Worm (Caenorhabditis elegans): ENCODE results near the gene madf-9.

Gene madf-9

DNA sequence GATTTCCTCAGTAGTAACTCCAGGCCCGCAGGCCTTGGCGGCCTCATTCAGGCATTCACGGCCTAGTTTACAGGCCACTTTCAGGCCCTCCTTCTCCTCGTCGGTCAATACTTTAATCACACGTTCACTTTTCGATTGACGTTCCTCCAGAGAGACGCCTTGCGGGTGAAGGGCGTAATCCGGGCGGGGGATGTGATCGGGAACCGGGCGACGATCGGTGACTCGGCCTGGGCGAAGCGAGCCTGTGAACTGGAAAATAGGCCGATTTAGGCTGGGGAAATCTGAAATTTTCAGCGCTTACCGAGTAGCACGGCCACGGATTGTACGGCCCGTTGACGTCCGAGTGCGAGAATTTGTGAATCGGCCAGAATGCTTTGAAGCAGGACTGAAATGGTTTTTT, 49.4 kb downstream of the madf-9 start:
- TF ChIP-seq lin-13 (tag; optimal IDR thresholded peaks at IDR 0.05): no peak
- no peak for TF ChIP-seq lin-32 (GFP tag; optimal IDR thresholded peaks at IDR 0.05)
- TF ChIP-seq ceh-43 (GFP tag; optimal IDR thresholded peaks at IDR 0.05): no peak
- no peak for TF ChIP-seq elt-3 (tag; optimal IDR thresholded peaks at IDR 0.05)
- TF ChIP-seq drap-1 (GFP tag; optimal IDR thresholded peaks at IDR 0.05): no peak
- no peak for TF ChIP-seq blmp-1 (tag; optimal IDR thresholded peaks at IDR 0.05)
- TF ChIP-seq hlh-1 (tag; optimal IDR thresholded peaks at IDR 0.05): no peak
- no peak for TF ChIP-seq elt-1 (tag; optimal IDR thresholded peaks at IDR 0.05; ENCODE audit: borderline replicate concordance, insufficient read depth)
- TF ChIP-seq ham-2 (GFP tag; optimal IDR thresholded peaks at IDR 0.05): no peak
- TF ChIP-seq ceh-39 (tag; optimal IDR thresholded peaks at IDR 0.05): no peak
- TF ChIP-seq mls-2 (tag; optimal IDR thresholded peaks at IDR 0.05): no peak
- no peak for TF ChIP-seq pha-4 (tag; optimal IDR thresholded peaks at IDR 0.05)
- no peak for TF ChIP-seq mab-5 (tag; optimal IDR thresholded peaks at IDR 0.05)
- no peak for TF ChIP-seq lsy-2 (tag; optimal IDR thresholded peaks at IDR 0.05)
- TF ChIP-seq M03D4.4 (tag; optimal IDR thresholded peaks at IDR 0.05): no peak
- TF ChIP-seq nhr-2 (tag; optimal IDR thresholded peaks at IDR 0.05): no peak
- no peak for TF ChIP-seq mep-1 (tag; optimal IDR thresholded peaks at IDR 0.05)

DNA sequence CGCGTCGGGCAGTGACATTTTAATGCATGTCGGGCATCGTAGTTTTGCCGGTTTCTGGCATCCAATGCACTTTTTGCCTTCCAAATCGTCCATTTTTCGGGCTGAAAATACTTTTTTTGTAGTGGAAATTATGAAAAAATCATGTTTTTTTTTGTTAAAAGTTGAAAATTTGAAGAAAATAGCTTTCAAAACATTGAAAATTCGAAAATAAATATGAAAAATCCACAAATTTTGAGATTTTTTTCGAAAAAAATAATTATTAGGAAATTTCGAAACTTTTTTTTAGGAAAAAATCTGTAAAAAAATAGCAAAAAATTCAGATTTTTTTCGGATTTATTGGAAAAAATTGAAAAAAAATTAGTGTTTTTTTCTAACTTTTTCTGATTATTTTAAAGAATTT, 49.9 kb downstream of the madf-9 start, which contains the start of gene map-1:
Gene map-1, minus strand, starts transcription at position 101 of the 400 bp plus-strand sequence.
- TF ChIP-seq flh-1 (GFP tag; optimal IDR thresholded peaks at IDR 0.05) (no peak), unc-120 (tag; optimal IDR thresholded peaks at IDR 0.05; ENCODE audit: poor library complexity, severe bottlenecking) (no peak), ceh-83 (GFP tag; optimal IDR thresholded peaks at IDR 0.05) (no peak), ham-2 (GFP tag; optimal IDR thresholded peaks at IDR 0.05) (no peak), bed-3 (GFP tag; optimal IDR thresholded peaks at IDR 0.05) (no peak), zip-8 (tag; optimal IDR thresholded peaks at IDR 0.05) (no peak), unc-62 (GFP tag; optimal IDR thresholded peaks at IDR 0.05) (no peak), sptf-1 (tag; optimal IDR thresholded peaks at IDR 0.05) (no peak), mep-1 (tag; optimal IDR thresholded peaks at IDR 0.05) (no peak), ceh-43 (GFP tag; optimal IDR thresholded peaks at IDR 0.05) (no peak), unc-39 (tag; optimal IDR thresholded peaks at IDR 0.05) (no peak), blmp-1 (tag; optimal IDR thresholded peaks at IDR 0.05) (no peak), nhr-237 (tag; optimal IDR thresholded peaks at IDR 0.05) (no peak), nhr-2 (tag; optimal IDR thresholded peaks at IDR 0.05) (no peak), lin-13 (tag; optimal IDR thresholded peaks at IDR 0.05) (no peak), hlh-1 (tag; optimal IDR thresholded peaks at IDR 0.05) (no peak), drap-1 (GFP tag; optimal IDR thresholded peaks at IDR 0.05) (no peak), lsy-2 (tag; optimal IDR thresholded peaks at IDR 0.05) (no peak), sem-2 (GFP tag; optimal IDR thresholded peaks at IDR 0.05) (no peak), tbx-8 (GFP tag; optimal IDR thresholded peaks at IDR 0.05) (no peak)

ce11 chrIV:3688050-3688449, 51.2 kb downstream of the madf-9 start:
- TF ChIP-seq tbx-8 (GFP tag; optimal IDR thresholded peaks at IDR 0.05) (no peak), nhr-2 (tag; optimal IDR thresholded peaks at IDR 0.05) (no peak), cnd-1 (tag; optimal IDR thresholded peaks at IDR 0.05) (no peak), ceh-83 (GFP tag; optimal IDR thresholded peaks at IDR 0.05) (no peak), M03D4.4 (tag; optimal IDR thresholded peaks at IDR 0.05) (no peak), drap-1 (GFP tag; optimal IDR thresholded peaks at IDR 0.05) (no peak), sem-2 (GFP tag; optimal IDR thresholded peaks at IDR 0.05) (no peak), lsy-2 (tag; optimal IDR thresholded peaks at IDR 0.05) (no peak), flh-1 (GFP tag; optimal IDR thresholded peaks at IDR 0.05) (no peak), bed-3 (GFP tag; optimal IDR thresholded peaks at IDR 0.05) (no peak), mab-5 (tag; optimal IDR thresholded peaks at IDR 0.05) (no peak)

Data from whole organism, mixed stage, embryonic.